Fruit fly (Drosophila melanogaster) whole organism, prepupa: ENCODE results near the gene CG42637.

ENCODE experiments used
- CG10631 ChIP-seq: fragments of 200-800 bp; sonication (Bioruptor generic); optimal IDR thresholded peaks from 2 replicates; lab custom pipeline; 2016; ENCODE audit warnings: missing biosample characterization, missing genetic modification characterization
- CG10669 ChIP-seq: fragments of 200-800 bp; sonication (Bioruptor generic); optimal IDR thresholded peaks from 3 replicates; lab custom pipeline; 2018; ENCODE audit warnings: missing biosample characterization, mild to moderate bottlenecking, missing genetic modification characterization, moderate library complexity
- CG11294 ChIP-seq: fragments of 200-800 bp; sonication (Bioruptor generic); IDR thresholded peaks from 2 replicates; pipeline ENCODE4 v1.3.6; 2022; ENCODE audit warnings: missing biosample characterization, missing genetic modification characterization
- CG11762 ChIP-seq: fragments of 200-800 bp; sonication (Bioruptor generic); optimal IDR thresholded peaks from 3 replicates; lab custom pipeline; 2016; ENCODE audit warnings: missing biosample characterization, missing genetic modification characterization; ENCODE audit not compliant: insufficient read depth
- CG1621 ChIP-seq: fragments of 200-800 bp; sonication (Bioruptor generic); optimal IDR thresholded peaks from 3 replicates; lab custom pipeline; 2018; ENCODE audit warnings: missing biosample characterization, mild to moderate bottlenecking, missing genetic modification characterization
- CG16779 ChIP-seq: fragments of 200-800 bp; sonication (Bioruptor generic); optimal IDR thresholded peaks from 3 replicates; lab custom pipeline; 2017; ENCODE audit warnings: missing biosample characterization, mild to moderate bottlenecking, missing genetic modification characterization
- CG31627 ChIP-seq: fragments of 200-800 bp; sonication (Bioruptor generic); optimal IDR thresholded peaks from 3 replicates; lab custom pipeline; 2016; ENCODE audit warnings: missing biosample characterization, missing genetic modification characterization
- CG32006 ChIP-seq: fragments of 200-800 bp; sonication (Bioruptor generic); optimal IDR thresholded peaks from 3 replicates; lab custom pipeline; 2017; ENCODE audit warnings: missing biosample characterization, mild to moderate bottlenecking, missing genetic modification characterization
- CG34406 ChIP-seq: fragments of 200-800 bp; sonication (Bioruptor generic); optimal IDR thresholded peaks from 3 replicates; lab custom pipeline; 2016; ENCODE audit warnings: missing biosample characterization, missing genetic modification characterization
- CG4318 ChIP-seq: fragments of 200-800 bp; sonication (Bioruptor generic); optimal IDR thresholded peaks from 3 replicates; lab custom pipeline; 2017; ENCODE audit warnings: missing biosample characterization, mild to moderate bottlenecking, missing genetic modification characterization
- CG6163 ChIP-seq: fragments of 200-800 bp; sonication (Bioruptor generic); IDR thresholded peaks from 3 replicates; pipeline ENCODE4 v1.3.6; 2022; ENCODE audit warnings: missing biosample characterization, missing genetic modification characterization
- CG6276 ChIP-seq: fragments of 200-800 bp; sonication (Bioruptor generic); optimal IDR thresholded peaks from 2 replicates; lab custom pipeline; 2017; ENCODE audit warnings: missing biosample characterization, mild to moderate bottlenecking, missing genetic modification characterization
- CG6854 ChIP-seq: fragments of 200-800 bp; sonication (Bioruptor generic); optimal IDR thresholded peaks from 2 replicates; lab custom pipeline; 2017; ENCODE audit warnings: missing biosample characterization, mild to moderate bottlenecking, missing genetic modification characterization
- CG7368 ChIP-seq: fragments of 200-800 bp; sonication (Bioruptor generic); optimal IDR thresholded peaks from 3 replicates; lab custom pipeline; 2016; ENCODE audit warnings: missing biosample characterization, missing genetic modification characterization
- CG8119 ChIP-seq: fragments of 200-800 bp; sonication (Bioruptor generic); IDR thresholded peaks from 3 replicates; pipeline ENCODE4 v1.3.6; 2022; ENCODE audit warnings: missing biosample characterization, missing genetic modification characterization
- CG8319 ChIP-seq: fragments of 200-800 bp; sonication (Bioruptor generic); optimal IDR thresholded peaks from 3 replicates; lab custom pipeline; 2016; ENCODE audit warnings: missing biosample characterization, missing genetic modification characterization
- CG8632 ChIP-seq: fragments of 200-800 bp; sonication (Bioruptor generic); optimal IDR thresholded peaks from 3 replicates; lab custom pipeline; 2016; ENCODE audit warnings: missing biosample characterization, missing genetic modification characterization
- CG9139 ChIP-seq: fragments of 200-800 bp; sonication (Bioruptor generic); optimal IDR thresholded peaks from 3 replicates; lab custom pipeline; 2017; ENCODE audit warnings: missing biosample characterization, mild to moderate bottlenecking, missing genetic modification characterization
- Eip75B ChIP-seq: fragments of 200-800 bp; sonication (Bioruptor generic); optimal IDR thresholded peaks from 3 replicates; lab custom pipeline; 2016; ENCODE audit warnings: missing biosample characterization, missing genetic modification characterization
- Eip78C ChIP-seq: fragments of 200-800 bp; sonication (Bioruptor generic); peaks from one replicate; lab custom pipeline; 2016; ENCODE audit warnings: missing biosample characterization, missing genetic modification characterization
- Ets21C ChIP-seq: fragments of 200-800 bp; sonication (Bioruptor generic); optimal IDR thresholded peaks from 3 replicates; lab custom pipeline; 2016; ENCODE audit warnings: missing biosample characterization, missing genetic modification characterization
- Ets96B ChIP-seq: fragments of 200-800 bp; optimal IDR thresholded peaks from 2 replicates; lab custom pipeline; 2019; ENCODE audit warnings: missing biosample characterization, mild to moderate bottlenecking, missing genetic modification characterization, moderate library complexity
- Gug ChIP-seq: fragments of 200-800 bp; sonication (Bioruptor generic); IDR thresholded peaks from 2 replicates; pipeline ENCODE4 v1.3.6; 2022; ENCODE audit warnings: missing biosample characterization, missing genetic modification characterization
- Hr39 ChIP-seq: fragments of 200-800 bp; sonication (Bioruptor generic); optimal IDR thresholded peaks from 2 replicates; lab custom pipeline; 2016; ENCODE audit warnings: missing biosample characterization, missing genetic modification characterization
- Hr4 ChIP-seq: fragments of 200-800 bp; sonication (Bioruptor generic); optimal IDR thresholded peaks from 3 replicates; lab custom pipeline; 2016; ENCODE audit warnings: missing biosample characterization, missing genetic modification characterization
- Met ChIP-seq: fragments of 200-800 bp; sonication (Bioruptor generic); optimal IDR thresholded peaks from 3 replicates; lab custom pipeline; 2016; ENCODE audit warnings: missing biosample characterization, missing genetic modification characterization
- OdsH ChIP-seq: fragments of 200-800 bp; sonication (Bioruptor generic); optimal IDR thresholded peaks from 3 replicates; lab custom pipeline; 2016; ENCODE audit warnings: missing biosample characterization, missing genetic modification characterization
- Smox ChIP-seq: fragments of 200-800 bp; sonication (Bioruptor generic); optimal IDR thresholded peaks from 3 replicates; lab custom pipeline; 2016; ENCODE audit warnings: missing biosample characterization, missing genetic modification characterization
- Sox102F ChIP-seq: fragments of 200-800 bp; sonication (Bioruptor generic); optimal IDR thresholded peaks from 2 replicates; lab custom pipeline; 2016; ENCODE audit warnings: missing biosample characterization, mild to moderate bottlenecking, missing genetic modification characterization
- Sox14 ChIP-seq: fragments of 200-800 bp; sonication (Bioruptor generic); optimal IDR thresholded peaks from 3 replicates; lab custom pipeline; 2016; ENCODE audit warnings: missing biosample characterization, missing genetic modification characterization
- Sox15 ChIP-seq: fragments of 200-800 bp; sonication (Bioruptor generic); optimal IDR thresholded peaks from 3 replicates; lab custom pipeline; 2016; ENCODE audit warnings: missing biosample characterization, missing genetic modification characterization
- achi ChIP-seq: fragments of 200-800 bp; sonication (Bioruptor generic); optimal IDR thresholded peaks from 3 replicates; lab custom pipeline; 2016; ENCODE audit warnings: missing biosample characterization, missing genetic modification characterization
- acj6 ChIP-seq: fragments of 200-800 bp; sonication (Bioruptor generic); optimal IDR thresholded peaks from 3 replicates; lab custom pipeline; 2016; ENCODE audit warnings: missing biosample characterization, missing genetic modification characterization
- dsx ChIP-seq: fragments of 200-800 bp; optimal IDR thresholded peaks from 3 replicates; lab custom pipeline; 2019; ENCODE audit warnings: missing biosample characterization, mild to moderate bottlenecking, missing genetic modification characterization, moderate library complexity; ENCODE audit not compliant: poor library complexity, severe bottlenecking
- eg ChIP-seq: fragments of 200-800 bp; sonication (Bioruptor generic); IDR thresholded peaks from 3 replicates; pipeline ENCODE4 v1.3.6; 2022; ENCODE audit warnings: missing biosample characterization, missing genetic modification characterization
- esn ChIP-seq: fragments of 200-800 bp; sonication (Bioruptor generic); optimal IDR thresholded peaks from 2 replicates; lab custom pipeline; 2016; ENCODE audit warnings: missing biosample characterization, mild to moderate bottlenecking, missing genetic modification characterization, moderate library complexity
- fd59A ChIP-seq: fragments of 200-800 bp; sonication (Bioruptor generic); optimal IDR thresholded peaks from 2 replicates; lab custom pipeline; 2017; ENCODE audit warnings: missing biosample characterization, mild to moderate bottlenecking, missing genetic modification characterization, missing genetic modification reagents
- fd85E ChIP-seq: fragments of 200-800 bp; sonication (Bioruptor generic); optimal IDR thresholded peaks from 3 replicates; lab custom pipeline; 2016; ENCODE audit warnings: missing biosample characterization, missing genetic modification characterization
- fkh ChIP-seq: fragments of 200-800 bp; sonication (Bioruptor generic); optimal IDR thresholded peaks from 3 replicates; lab custom pipeline; 2017; ENCODE audit warnings: missing biosample characterization, mild to moderate bottlenecking, missing genetic modification characterization, moderate library complexity
- lz ChIP-seq: fragments of 200-800 bp; sonication (Bioruptor generic); optimal IDR thresholded peaks from 3 replicates; lab custom pipeline; 2016; ENCODE audit warnings: missing biosample characterization, missing genetic modification characterization
- net ChIP-seq: fragments of 200-800 bp; sonication (Bioruptor generic); optimal IDR thresholded peaks from 3 replicates; lab custom pipeline; 2016; ENCODE audit warnings: missing biosample characterization, missing genetic modification characterization
- pdm3 ChIP-seq: fragments of 200-800 bp; sonication (Bioruptor generic); optimal IDR thresholded peaks from 3 replicates; lab custom pipeline; 2016; ENCODE audit warnings: missing biosample characterization, missing genetic modification characterization
- spab ChIP-seq: fragments of 200-800 bp; sonication (Bioruptor generic); optimal IDR thresholded peaks from 2 replicates; lab custom pipeline; 2017; ENCODE audit warnings: missing biosample characterization, mild to moderate bottlenecking, missing genetic modification characterization, missing genetic modification reagents
- svp ChIP-seq: fragments of 200-800 bp; sonication (Bioruptor generic); peaks from one replicate; lab custom pipeline; 2016; ENCODE audit warnings: missing biosample characterization, missing genetic modification characterization
- topi ChIP-seq: fragments of 200-800 bp; sonication (Bioruptor generic); optimal IDR thresholded peaks from 3 replicates; lab custom pipeline; 2016; ENCODE audit warnings: missing biosample characterization, missing genetic modification characterization
- vri ChIP-seq: fragments of 200-800 bp; sonication (Bioruptor generic); optimal IDR thresholded peaks from 3 replicates; lab custom pipeline; 2016; ENCODE audit warnings: missing biosample characterization, mild to moderate bottlenecking, missing genetic modification characterization

Gene CG42637

dm6 chr3L:19697395-19697978 is 95.9 kb downstream of the CG42637 start:
- TF ChIP-seq Sox15 (GFP tag; lab: Kevin White, UChicago) (no peak), Eip78C (GFP tag; lab: Kevin White, UChicago) (no peak), esn (GFP tag; lab: Kevin White, UChicago) (no peak), Sox102F (GFP tag; lab: Kevin White, UChicago) (no peak), Hr39 (GFP tag; lab: Kevin White, UChicago) (no peak), CG16779 (tag; lab: Kevin White, UChicago) (no peak), fd59A (GFP tag; lab: Kevin White, UChicago) (no peak), acj6 (GFP tag; lab: Kevin White, UChicago) (no peak), Eip75B (no peak), svp (GFP tag; lab: Kevin White, UChicago) (no peak), CG11762 (GFP tag; lab: Kevin White, UChicago) (no peak), Smox (GFP tag; lab: Kevin White, UChicago) (no peak), CG10631 (no peak), Ets21C (GFP tag; lab: Kevin White, UChicago) (no peak)

dm6 chr3L:19696073-19696960 is 97.1 kb downstream of the CG42637 start:
- peak; percentile 17 for TF ChIP-seq CG1621 (tag; lab: Kevin White, UChicago)
- peak; percentile 93 for TF ChIP-seq Eip78C (GFP tag; lab: Kevin White, UChicago)
- TF ChIP-seq esn (GFP tag; lab: Kevin White, UChicago): peak; percentile 68
- no peak for TF ChIP-seq CG6276 (GFP tag; lab: Kevin White, UChicago)
- TF ChIP-seq CG11294 (GFP tag; lab: Robert Waterston, UW): no peak
- TF ChIP-seq eg (GFP tag; lab: Robert Waterston, UW): no peak
- TF ChIP-seq pdm3 (GFP tag; lab: Kevin White, UChicago): peak; percentile 43
- peak; percentile 33 for TF ChIP-seq Ets96B (tag; lab: Kevin White, UChicago)
- peak; percentile 34 for TF ChIP-seq CG9139 (GFP tag; lab: Kevin White, UChicago)
- TF ChIP-seq Met (GFP tag; lab: Kevin White, UChicago): peak; percentile 60
- TF ChIP-seq Eip75B: no peak
- TF ChIP-seq Ets21C (GFP tag; lab: Kevin White, UChicago): peak; percentile 42
- TF ChIP-seq CG31627 (GFP tag; lab: Kevin White, UChicago): peak; percentile 43
- TF ChIP-seq lz (GFP tag; lab: Kevin White, UChicago): peak; percentile 34
- TF ChIP-seq CG16779 (tag; lab: Kevin White, UChicago): no peak
- TF ChIP-seq Gug (GFP tag; lab: Robert Waterston, UW): no peak
- no peak for TF ChIP-seq fd59A (GFP tag; lab: Kevin White, UChicago)
- peak; percentile 19 for TF ChIP-seq achi (GFP tag; lab: Kevin White, UChicago)
- TF ChIP-seq CG10631: peak; percentile 50
- peak; percentile 45 for TF ChIP-seq Hr39 (GFP tag; lab: Kevin White, UChicago)
- no peak for TF ChIP-seq CG8119
- no peak for TF ChIP-seq spab
- TF ChIP-seq dsx (GFP tag; lab: Kevin White, UChicago): peak; percentile 3
- TF ChIP-seq fd85E: no peak
- no peak for TF ChIP-seq CG7368
- TF ChIP-seq vri (GFP tag; lab: Kevin White, UChicago): peak; percentile 83
- peak; percentile 37 for TF ChIP-seq CG10669 (GFP tag; lab: Kevin White, UChicago)
- TF ChIP-seq Hr4: peak; percentile 10
- peak; percentile 49 for TF ChIP-seq OdsH (GFP tag; lab: Kevin White, UChicago)
- TF ChIP-seq CG6854 (GFP tag; lab: Kevin White, UChicago): peak; percentile 66
- peak; percentile 26 for TF ChIP-seq net
- TF ChIP-seq Sox14: no peak
- TF ChIP-seq CG8632: peak; percentile 48
- peak; percentile 43 for TF ChIP-seq CG34406 (GFP tag; lab: Kevin White, UChicago)
- TF ChIP-seq CG32006 (GFP tag; lab: Kevin White, UChicago): peak; percentile 29
- TF ChIP-seq topi (GFP tag; lab: Kevin White, UChicago): peak; percentile 65
- TF ChIP-seq CG8319 (GFP tag; lab: Kevin White, UChicago): peak; percentile 25
- TF ChIP-seq fkh (GFP tag; lab: Kevin White, UChicago): no peak
- peak; percentile 52 for TF ChIP-seq acj6 (GFP tag; lab: Kevin White, UChicago)
- no peak for TF ChIP-seq CG4318 (GFP tag; lab: Kevin White, UChicago)
- TF ChIP-seq CG6163 (GFP tag; lab: Robert Waterston, UW): no peak
